Worm (Caenorhabditis elegans): ENCODE results near the gene hrg-7.

The hrg-7 gene

ce11 chrV:12741684-12742083, at the start of gene hrg-7:
TSS of gene hrg-7 (plus strand) at chrV:12742041.
- no peak for TF ChIP-seq unc-62 (GFP tag; optimal IDR thresholded peaks at IDR 0.05)

ce11 chrV:12695155-12695554, 46.7 kb upstream of the hrg-7 start, which contains the start of gene parn-1:
TSS of gene parn-1 (minus strand) at chrV:12695255.
- TF ChIP-seq unc-62 (GFP tag; optimal IDR thresholded peaks at IDR 0.05), result no peak

ce11 chrV:12695968-12696367, 45.9 kb upstream of the hrg-7 start, which contains the start of gene K10C8.4:
TSS of gene K10C8.4 (plus strand) at chrV:12696268.
- TF ChIP-seq unc-62 (GFP tag; optimal IDR thresholded peaks at IDR 0.05), result no peak

ce11 chrV:12696790-12697189, 45.1 kb upstream of the hrg-7 start:
- no peak for TF ChIP-seq unc-62 (GFP tag; optimal IDR thresholded peaks at IDR 0.05)

ce11 chrV:12697364-12697901, 44.4 kb upstream of the hrg-7 start, which contains the start of gene istr-1:
TSS of gene istr-1 (plus strand) at chrV:12697858.
- TF ChIP-seq unc-62 (GFP tag; optimal IDR thresholded peaks at IDR 0.05), result no peak

- TF ChIP-seq unc-62 (GFP tag; optimal IDR thresholded peaks at IDR 0.05), result no peak
These were observed 40.2 kb upstream of the hrg-7 start for ce11 chrV:12701613-12702012.

- no peak for TF ChIP-seq unc-62 (GFP tag; optimal IDR thresholded peaks at IDR 0.05)
These were observed 37.8 kb upstream of the hrg-7 start, which contains the start of gene R11D1.1 for ce11 chrV:12704077-12704476. TSS of gene R11D1.1 (plus strand) at chrV:12704377.

- TF ChIP-seq unc-62 (GFP tag; optimal IDR thresholded peaks at IDR 0.05), result no peak
These were observed 35.3 kb upstream of the hrg-7 start for ce11 chrV:12706511-12706910.

ce11 chrV:12708305-12708704, 33.5 kb upstream of the hrg-7 start, which contains the start of gene R11D1.2:
TSS of gene R11D1.2 (plus strand) at chrV:12708605.
- no peak for TF ChIP-seq unc-62 (GFP tag; optimal IDR thresholded peaks at IDR 0.05)

ce11 chrV:12711999-12712398, 29.8 kb upstream of the hrg-7 start, which contains the start of gene R11D1.3:
TSS of gene R11D1.3 (minus strand) at chrV:12712099.
- no peak for TF ChIP-seq unc-62 (GFP tag; optimal IDR thresholded peaks at IDR 0.05)

- TF ChIP-seq unc-62 (GFP tag; optimal IDR thresholded peaks at IDR 0.05), result no peak
These were observed 27.7 kb upstream of the hrg-7 start, which contains the start of gene R11D1.4 for ce11 chrV:12714120-12714519. TSS of gene R11D1.4 (minus strand) at chrV:12714220.

ce11 chrV:12716447-12716846, 25.4 kb upstream of the hrg-7 start, which contains the start of gene str-178:
TSS of gene str-178 (minus strand) at chrV:12716547.
- no peak for TF ChIP-seq unc-62 (GFP tag; optimal IDR thresholded peaks at IDR 0.05)

ce11 chrV:12718622-12719021, 23.2 kb upstream of the hrg-7 start, which contains the start of gene str-181:
TSS of gene str-181 (minus strand) at chrV:12718722.
- TF ChIP-seq unc-62 (GFP tag; optimal IDR thresholded peaks at IDR 0.05), result no peak

- no peak for TF ChIP-seq unc-62 (GFP tag; optimal IDR thresholded peaks at IDR 0.05)
These were observed 22.1 kb upstream of the hrg-7 start, which contains the start of gene R11D1.7 for ce11 chrV:12719713-12720112. TSS of gene R11D1.7 (plus strand) at chrV:12720013.

ce11 chrV:12725893-12726292, 15.9 kb upstream of the hrg-7 start, which contains the start of gene R11D1.12:
TSS of gene R11D1.12 (minus strand) at chrV:12725993.
- no peak for TF ChIP-seq unc-62 (GFP tag; optimal IDR thresholded peaks at IDR 0.05)

ce11 chrV:12727104-12727637, 14.7 kb upstream of the hrg-7 start, which contains the start of gene R11D1.13:
TSS of gene R11D1.13 (plus strand) at chrV:12727154.
- no peak for TF ChIP-seq unc-62 (GFP tag; optimal IDR thresholded peaks at IDR 0.05)

ce11 chrV:12728062-12728665, 13.7 kb upstream of the hrg-7 start, which contains the start of the genes rpl-28 and mrpl-49:
TSS of gene rpl-28 (minus strand) at chrV:12728112.
TSS of gene mrpl-49 (plus strand) at chrV:12728631.
- TF ChIP-seq unc-62 (GFP tag; optimal IDR thresholded peaks at IDR 0.05), result no peak
